Worm (Caenorhabditis elegans) whole organism, young adult: ENCODE results near the gene clec-178.

Experiments used
- madf-3 ChIP-seq: fragments of 200-800 bp; sonication (Bioruptor generic); IDR thresholded peaks from 2 replicates; pipeline ENCODE4 v1.3.6; 2022; ENCODE audit warnings: missing genetic modification reagents, missing genetic modification characterization, missing compliant biosample characterization
- nfya-2 ChIP-seq: fragments of 200-800 bp; sonication (Bioruptor generic); IDR thresholded peaks from 2 replicates; pipeline ENCODE4 v1.3.6; 2022; ENCODE audit warnings: missing genetic modification reagents, missing genetic modification characterization, missing compliant biosample characterization
- somi-1 ChIP-seq: fragments of 200-800 bp; sonication (Bioruptor generic); optimal IDR thresholded peaks from 2 replicates; lab custom pipeline; 2018; ENCODE audit warnings: mild to moderate bottlenecking, missing genetic modification characterization, missing compliant biosample characterization

DNA sequence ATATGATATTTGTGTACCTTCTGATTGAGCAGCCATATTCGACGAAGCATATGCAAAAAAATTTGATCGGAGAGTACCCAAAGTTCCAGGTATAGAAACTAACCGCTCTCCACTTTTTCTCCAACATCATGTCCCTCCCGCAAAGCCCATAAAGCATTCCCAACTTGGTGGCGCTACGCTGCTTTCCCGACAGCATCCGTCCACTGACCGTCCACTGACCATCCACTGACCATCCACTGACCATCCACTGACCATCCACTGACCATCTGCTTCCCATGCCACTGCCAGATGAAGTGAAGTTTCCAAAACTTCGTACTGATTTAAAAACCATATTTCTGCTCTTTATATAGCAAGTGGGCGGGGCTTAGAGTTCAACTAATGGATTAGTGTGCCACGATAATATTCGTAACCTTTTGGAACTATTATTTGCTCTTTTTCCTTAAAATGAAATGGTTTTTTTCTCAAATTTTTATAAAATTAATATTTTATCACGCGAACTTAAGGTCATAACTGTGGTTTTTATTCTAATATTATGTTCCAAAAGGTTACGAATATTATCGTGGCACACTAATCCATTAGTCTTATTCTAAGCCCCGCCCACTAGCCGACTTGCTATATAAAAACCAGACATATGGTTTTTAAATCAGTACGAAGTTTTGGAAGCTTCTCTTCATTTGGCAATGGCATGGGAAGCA, 36.8 kb downstream of the clec-178 start, which contains the start of gene C55C3.8:
- TF ChIP-seq nfya-2 (GFP tag; lab: Robert Waterston, UW) = no peak
- TF ChIP-seq somi-1 (GFP tag; lab: Kevin White, UChicago) = no peak
- no peak for TF ChIP-seq madf-3 (GFP tag; lab: Robert Waterston, UW)
